Worm (Caenorhabditis elegans): ENCODE results near the gene C34F11.8.

ce11 chrII:5176934-5177333 is 33.8 kb downstream of the C34F11.8 start:
- no peak for TF ChIP-seq snpc-4 (GFP tag; optimal IDR thresholded peaks at IDR 0.05)
- TF ChIP-seq snpc-4 (tag; optimal IDR thresholded peaks at IDR 0.05), result no peak
- TF ChIP-seq ztf-3 (GFP tag; optimal IDR thresholded peaks at IDR 0.05), result no peak
- no peak for TF ChIP-seq efl-1 (GFP tag; optimal IDR thresholded peaks at IDR 0.05)
- TF ChIP-seq F52B5.7 (tag; optimal IDR thresholded peaks at IDR 0.05), result no peak
- no peak for TF ChIP-seq sea-2 (GFP tag; IDR thresholded peaks at IDR 0.05)
- TF ChIP-seq lag-1 (GFP tag; IDR thresholded peaks at IDR 0.05), result no peak
- no peak for TF ChIP-seq attf-3 (GFP tag; conservative IDR thresholded peaks at IDR 0.05)
